Worm (Caenorhabditis elegans): ENCODE data around the gene srx-47.

The srx-47 gene

DNA sequence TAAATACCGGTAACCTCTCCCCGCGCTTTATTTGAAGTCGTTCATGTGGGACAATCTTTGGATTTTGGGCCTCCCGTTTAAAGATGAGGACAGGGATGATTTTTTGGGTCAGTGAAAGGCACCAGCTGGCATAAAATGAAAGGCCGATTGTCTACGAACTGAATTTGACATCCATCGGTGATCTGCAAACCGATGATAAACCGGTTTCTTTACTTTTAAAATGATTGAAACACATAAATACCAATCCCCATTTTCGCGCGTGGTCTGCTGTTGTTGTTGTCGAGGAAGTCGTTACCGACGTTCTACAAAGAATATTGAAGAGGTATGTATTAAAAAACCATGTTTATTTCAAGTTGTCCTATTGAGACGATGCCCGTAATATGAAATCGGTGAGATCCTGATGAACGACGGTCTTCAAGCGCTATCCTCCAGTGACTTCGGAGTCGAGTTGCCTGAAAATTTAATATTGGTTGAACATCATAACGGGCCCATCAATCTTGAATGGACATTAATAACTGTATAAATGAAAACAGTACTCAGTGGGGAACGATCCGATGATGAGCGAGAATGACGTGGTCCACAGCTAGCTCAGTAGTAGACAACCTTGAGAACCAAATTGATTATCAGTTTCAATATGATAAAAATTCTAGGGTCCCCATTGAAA lies 6.7 kb upstream of the srx-47 start:
- TF ChIP-seq C08G9.2 (tag; optimal IDR thresholded peaks at IDR 0.05) (no peak), pax-1 (tag; optimal IDR thresholded peaks at IDR 0.05) (no peak), lim-6 (tag; optimal IDR thresholded peaks at IDR 0.05) (no peak), hlh-30 (tag; optimal IDR thresholded peaks at IDR 0.05; ENCODE audit: insufficient read depth) (no peak), sox-4 (tag; optimal IDR thresholded peaks at IDR 0.05) (no peak), ceh-6 (GFP tag; optimal IDR thresholded peaks at IDR 0.05) (no peak), dve-1 (tag; optimal IDR thresholded peaks at IDR 0.05) (no peak), ztf-16 (tag; optimal IDR thresholded peaks at IDR 0.05) (no peak), hlh-13 (GFP tag; optimal IDR thresholded peaks at IDR 0.05) (no peak), ahr-1 (tag; optimal IDR thresholded peaks at IDR 0.05) (no peak)

DNA sequence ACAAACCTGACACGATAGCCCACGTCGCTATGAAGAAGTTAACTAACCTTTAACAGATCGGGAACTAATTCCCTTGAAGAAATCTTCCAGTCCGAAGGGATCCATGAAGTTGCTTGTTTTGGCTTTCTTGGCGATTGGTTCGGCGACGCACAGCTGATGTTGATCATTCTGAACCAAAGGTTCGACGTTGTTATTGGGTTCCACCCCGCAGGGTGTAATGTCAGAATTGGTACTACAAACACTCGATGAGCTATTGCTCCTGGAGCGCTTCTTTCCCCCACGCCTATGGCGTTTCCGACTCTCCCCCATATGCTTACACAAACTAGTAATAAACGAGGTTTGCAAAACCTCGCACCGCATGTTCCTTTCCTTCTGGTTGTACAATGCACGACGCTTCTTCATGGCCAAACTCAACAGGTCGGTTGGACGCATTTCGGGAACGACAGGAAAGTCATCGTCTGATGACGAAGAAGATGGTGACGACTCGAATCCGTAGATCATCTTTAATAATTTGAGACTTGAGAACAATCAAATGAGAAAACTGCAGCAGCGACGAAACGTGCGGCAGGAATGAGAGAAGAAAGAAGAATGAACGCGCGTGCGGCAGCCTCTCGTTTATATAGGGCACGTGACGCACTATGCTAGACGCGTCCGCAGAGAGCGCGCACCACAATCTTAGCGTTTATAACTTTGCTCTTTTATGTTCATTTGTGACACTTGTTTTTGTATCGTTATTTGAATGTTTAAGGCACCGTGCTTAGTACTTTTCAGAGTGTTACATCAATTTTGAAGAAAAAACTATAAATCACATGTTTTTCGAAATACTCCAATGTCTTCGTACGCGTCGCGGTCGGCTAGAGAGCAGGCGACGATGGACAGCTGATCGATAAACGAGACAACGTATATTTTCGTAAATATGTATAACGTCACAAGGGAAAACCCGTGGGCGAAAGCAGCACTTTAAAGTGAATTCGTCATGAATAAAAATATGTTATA lies 5.9 kb upstream of the srx-47 start, which contains the start of gene tos-1:
TSS of gene tos-1 (minus strand) at position 575 of the 996 bp plus-strand sequence.
- no peak for TF ChIP-seq ceh-22 (tag; optimal IDR thresholded peaks at IDR 0.05)
- peak; percentile 68 for TF ChIP-seq dmd-4 (tag; optimal IDR thresholded peaks at IDR 0.05; ENCODE audit: borderline replicate concordance)
- TF ChIP-seq ceh-18 (tag; optimal IDR thresholded peaks at IDR 0.05) = peak; percentile 100
- TF ChIP-seq hlh-15 (tag; optimal IDR thresholded peaks at IDR 0.05) = no peak
- TF ChIP-seq unc-86 (tag; optimal IDR thresholded peaks at IDR 0.05) = peak; percentile 95
- peak; percentile 95 for TF ChIP-seq syd-9 (tag; optimal IDR thresholded peaks at IDR 0.05)
- peak; percentile 100 for TF ChIP-seq ceh-34 (tag; optimal IDR thresholded peaks at IDR 0.05)
- TF ChIP-seq ref-2 (tag; optimal IDR thresholded peaks at IDR 0.05) = peak; percentile 100
- TF ChIP-seq hlh-8 (tag; optimal IDR thresholded peaks at IDR 0.05) = peak; percentile 93
- peak; percentile 97 for TF ChIP-seq unc-42 (tag; optimal IDR thresholded peaks at IDR 0.05)
- peak; percentile 59 for TF ChIP-seq C38D4.7 (GFP tag; optimal IDR thresholded peaks at IDR 0.05)
- TF ChIP-seq tbx-2 (tag; optimal IDR thresholded peaks at IDR 0.05) = peak; percentile 99
- TF ChIP-seq ceh-6 (GFP tag; optimal IDR thresholded peaks at IDR 0.05) = peak; percentile 21
- no peak for TF ChIP-seq pha-4 (tag; optimal IDR thresholded peaks at IDR 0.05)
- peak; percentile 94 for TF ChIP-seq unc-55 (GFP tag; optimal IDR thresholded peaks at IDR 0.05)
- no peak for TF ChIP-seq ceh-9 (tag; optimal IDR thresholded peaks at IDR 0.05)
- peak; percentile 71 for TF ChIP-seq Y22D7AL.16 (tag; optimal IDR thresholded peaks at IDR 0.05)
- 0 out of 2 replicates have a peak, but pooled peaks have one; percentile 48 for TF ChIP-seq ceh-45 (GFP tag; IDR thresholded peaks at IDR 0.05)
- peak; percentile 90 for TF ChIP-seq pat-9 (tag; optimal IDR thresholded peaks at IDR 0.05)
- peak; percentile 83 for TF ChIP-seq sdc-2 (tag; optimal IDR thresholded peaks at IDR 0.05)
- TF ChIP-seq elt-2 (tag; optimal IDR thresholded peaks at IDR 0.05) = peak; percentile 97
- TF ChIP-seq lim-6 (tag; optimal IDR thresholded peaks at IDR 0.05) = peak; percentile 46
- peak; percentile 56 for TF ChIP-seq gmeb-2 (tag; optimal IDR thresholded peaks at IDR 0.05)
- peak; percentile 40 for TF ChIP-seq hlh-13 (GFP tag; optimal IDR thresholded peaks at IDR 0.05)
- no peak for TF ChIP-seq npax-4 (tag; optimal IDR thresholded peaks at IDR 0.05)
- peak; percentile 88 for TF ChIP-seq pag-3 (tag; optimal IDR thresholded peaks at IDR 0.05; ENCODE audit: borderline replicate concordance)
- peak; percentile 93 for TF ChIP-seq ztf-16 (tag; optimal IDR thresholded peaks at IDR 0.05)
- peak; percentile 75 for TF ChIP-seq eyg-1 (tag; optimal IDR thresholded peaks at IDR 0.05)
- peak; percentile 87 for TF ChIP-seq ceh-19 (GFP tag; optimal IDR thresholded peaks at IDR 0.05)
- TF ChIP-seq zip-5 (tag; optimal IDR thresholded peaks at IDR 0.05) = peak; percentile 12
- peak; percentile 84 for TF ChIP-seq sox-2 (GFP tag; IDR thresholded peaks at IDR 0.05)
- TF ChIP-seq ttx-3 (tag; optimal IDR thresholded peaks at IDR 0.05) = peak; percentile 75
- TF ChIP-seq che-1 (tag; optimal IDR thresholded peaks at IDR 0.05) = peak; percentile 71
- TF ChIP-seq ceh-2 (tag; optimal IDR thresholded peaks at IDR 0.05) = peak; percentile 71
- peak; percentile 91 for TF ChIP-seq madf-2 (tag; optimal IDR thresholded peaks at IDR 0.05)
- peak; percentile 76 for TF ChIP-seq sox-4 (tag; optimal IDR thresholded peaks at IDR 0.05)
- TF ChIP-seq T23F11.4 (GFP tag; optimal IDR thresholded peaks at IDR 0.05) = peak; percentile 90
- TF ChIP-seq odd-2 (tag; optimal IDR thresholded peaks at IDR 0.05) = no peak
- TF ChIP-seq fkh-6 (tag; optimal IDR thresholded peaks at IDR 0.05) = peak; percentile 77
- peak; percentile 99 for TF ChIP-seq ama-1 (optimal IDR thresholded peaks at IDR 0.05)
- TF ChIP-seq C08G9.2 (tag; optimal IDR thresholded peaks at IDR 0.05) = peak; percentile 63
- TF ChIP-seq pha-2 (tag; optimal IDR thresholded peaks at IDR 0.05) = peak; percentile 85
- no peak for TF ChIP-seq ceh-30 (tag; optimal IDR thresholded peaks at IDR 0.05)
